Fruit fly (Drosophila melanogaster): Measurements from ENCODE around the gene CG34241.

The CG34241 gene

dm6 chr3L:12081679-12082520 is 45.9 kb upstream of the CG34241 start, which contains the start of gene Sema5c (continued):
- TF ChIP-seq rib (GFP tag; IDR thresholded peaks at IDR 0.05) (no peak; the same call in 1 of the 2 replicates), jing (GFP tag; optimal IDR thresholded peaks at IDR 0.05) (no peak), CG8944 (GFP tag; optimal IDR thresholded peaks at IDR 0.05) (no peak), Bteb2 (GFP tag; optimal IDR thresholded peaks at IDR 0.05) (no peak), eyg (GFP tag; optimal IDR thresholded peaks at IDR 0.05) (no peak), unpg (GFP tag; optimal IDR thresholded peaks at IDR 0.05) (peak; percentile 41), CG18476 (GFP tag; optimal IDR thresholded peaks at IDR 0.05) (no peak), CG18764 (GFP tag; optimal IDR thresholded peaks at IDR 0.05) (no peak), prd (optimal IDR thresholded peaks at IDR 0.05) (no peak), prd (GFP tag; IDR thresholded peaks at IDR 0.05) (peak; percentile 67; the same call in 1 of the 3 replicates), CG30403 (GFP tag; optimal IDR thresholded peaks at IDR 0.05) (peak; percentile 73), fd3F (GFP tag; optimal IDR thresholded peaks at IDR 0.05) (peak; percentile 46), gro (GFP tag; optimal IDR thresholded peaks at IDR 0.05) (peak; percentile 72), cg (GFP tag; optimal IDR thresholded peaks at IDR 0.05) (peak; percentile 14), CG5245 (GFP tag; optimal IDR thresholded peaks at IDR 0.05) (no peak), CG13894 (tag; optimal IDR thresholded peaks at IDR 0.05) (peak; percentile 90), CG12219 (GFP tag; optimal IDR thresholded peaks at IDR 0.05) (no peak), chn (GFP tag; optimal IDR thresholded peaks at IDR 0.05) (peak; percentile 16), Xrp1 (GFP tag; IDR thresholded peaks at IDR 0.05) (peak; percentile 46; the same call in 1 of the 2 replicates), CG15011 (GFP tag; optimal IDR thresholded peaks at IDR 0.05) (no peak), ssp (GFP tag; IDR thresholded peaks at IDR 0.05) (peak; percentile 64), vfl (GFP tag; optimal IDR thresholded peaks at IDR 0.05) (no peak), cas (GFP tag; IDR thresholded peaks at IDR 0.05) (no peak), tup (GFP tag; optimal IDR thresholded peaks at IDR 0.05) (no peak), slp2 (GFP tag; optimal IDR thresholded peaks at IDR 0.05) (no peak), CG1603 (tag; optimal IDR thresholded peaks at IDR 0.05) (peak; percentile 48), TFAM (GFP tag; optimal IDR thresholded peaks at IDR 0.05) (no peak), dati (GFP tag; IDR thresholded peaks at IDR 0.05) (no peak), Atf6 (GFP tag; IDR thresholded peaks at IDR 0.05) (peak; percentile 50; the same call in 1 of the 2 replicates), CG12299 (tag; optimal IDR thresholded peaks at IDR 0.05) (no peak), Deaf1 (tag; optimal IDR thresholded peaks at IDR 0.05) (peak; percentile 94), CG30020 (tag; optimal IDR thresholded peaks at IDR 0.05) (peak; percentile 45), seq (GFP tag; IDR thresholded peaks at IDR 0.05) (peak; percentile 49; the same call in 1 of the 2 replicates), da (GFP tag; optimal IDR thresholded peaks at IDR 0.05) (no peak), CG6689 (GFP tag; IDR thresholded peaks at IDR 0.05) (peak; percentile 42; the same call in 1 of the 2 replicates), dm (GFP tag; optimal IDR thresholded peaks at IDR 0.05) (no peak), CG4707 (GFP tag; optimal IDR thresholded peaks at IDR 0.05) (peak; percentile 35), insv (GFP tag; optimal IDR thresholded peaks at IDR 0.05) (no peak), CG3838 (GFP tag; optimal IDR thresholded peaks at IDR 0.05) (peak; percentile 16), jigr1 (GFP tag; IDR thresholded peaks at IDR 0.05) (no peak), Ada2b (GFP tag; IDR thresholded peaks at IDR 0.05) (0 out of 2 replicates have a peak, but pooled peaks have one; percentile 18), CG32532 (GFP tag; IDR thresholded peaks at IDR 0.05) (peak; percentile 64), gfzf (GFP tag; optimal IDR thresholded peaks at IDR 0.05) (no peak), dpn (GFP tag; optimal IDR thresholded peaks at IDR 0.05) (peak; percentile 5 to 19), CG7271 (tag; optimal IDR thresholded peaks at IDR 0.05) (no peak), sima (GFP tag; optimal IDR thresholded peaks at IDR 0.05) (no peak), lab (GFP tag; optimal IDR thresholded peaks at IDR 0.05) (peak; percentile 40), NFAT (GFP tag; IDR thresholded peaks at IDR 0.05) (0 out of 2 replicates have a peak, but pooled peaks have one; percentile 27), so (GFP tag; IDR thresholded peaks at IDR 0.05) (peak; percentile 47; the same call in 2 of the 3 replicates)
